Fruit fly (Drosophila melanogaster) whole organism: ENCODE data around the gene Teh3.

Experiments used
- CG8478 ChIP-seq: fragments of >200 bp; optimal IDR thresholded peaks from 2 replicates; lab custom pipeline; 2018; ENCODE audit warnings: inconsistent platforms
- Dll ChIP-seq: fragments of >200 bp; optimal IDR thresholded peaks from 2 replicates; lab custom pipeline; 2017
- EcR ChIP-seq, 2 experiments: fragments of >200 bp; optimal IDR thresholded peaks; 2 replicates each; lab custom pipeline; 2017; ENCODE audit warnings: missing biosample characterization in 2 of 2, missing genetic modification characterization in 2 of 2, missing genetic modification reagents in 2 of 2
- pan ChIP-seq: fragments of >200 bp; optimal IDR thresholded peaks from 2 replicates; lab custom pipeline; 2017
- psq ChIP-seq: fragments of >200 bp; optimal IDR thresholded peaks from 2 replicates; lab custom pipeline; 2017

DNA sequence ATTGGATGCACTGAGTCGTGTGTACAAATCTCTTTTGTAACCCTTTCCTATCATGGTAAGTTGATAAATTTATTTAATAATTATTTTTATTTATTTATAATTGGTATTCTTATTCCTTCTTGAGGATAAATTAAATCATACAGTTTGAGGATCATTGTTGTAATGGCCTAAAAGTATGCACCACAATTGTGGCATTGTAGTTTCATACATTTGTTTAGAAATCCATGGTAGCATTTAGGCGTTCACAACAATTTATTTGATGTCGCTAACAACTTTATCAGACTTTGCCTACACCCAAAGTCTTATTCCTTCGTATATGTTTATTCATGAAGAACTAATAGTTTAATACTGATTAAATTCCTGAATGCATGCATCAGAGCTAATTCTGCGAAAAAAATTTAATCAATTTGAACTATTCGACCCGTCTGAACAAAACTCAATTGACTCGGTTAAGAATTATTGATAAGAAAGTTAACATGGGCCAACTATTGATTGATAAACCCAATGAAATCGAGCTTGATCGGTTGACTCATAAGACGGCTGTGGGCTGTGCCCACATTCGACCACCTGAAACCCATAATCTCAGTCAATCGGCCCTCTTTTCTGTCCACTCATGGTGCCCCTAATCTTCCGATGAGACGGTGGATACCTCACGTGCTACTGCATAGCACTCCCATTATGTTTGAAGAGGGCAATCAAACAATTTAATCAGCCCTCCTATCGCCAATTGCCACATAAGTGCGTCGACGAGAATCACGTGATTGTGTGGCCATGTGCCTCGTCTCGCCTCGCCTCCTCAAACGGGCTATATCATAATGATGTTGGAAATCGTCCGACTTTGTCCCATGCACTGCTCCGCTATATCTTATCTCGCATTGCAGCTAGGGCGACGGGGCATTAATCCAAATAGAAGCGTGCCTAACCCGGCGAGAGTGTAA, 35.1 kb upstream of the Teh3 start:
- TF ChIP-seq pan (lab: Kevin White, UChicago) (no peak), psq (no peak), Dll (lab: Kevin White, UChicago) (no peak), EcR (GFP tag; optimal IDR thresholded peaks at IDR 0.05; lab: Kevin White, UChicago) (no peak), CG8478 (lab: Kevin White, UChicago) (no peak)
